Worm (Caenorhabditis elegans) whole organism, young adult: Measurements from ENCODE around the gene F54F2.14.

Experiments used
- B0336.3 ChIP-seq: fragments of 200-800 bp; sonication (Bioruptor generic); IDR thresholded peaks from 2 replicates; pipeline ENCODE4 v1.3.6; 2022; ENCODE audit warnings: missing genetic modification characterization, missing compliant biosample characterization
- C06A6.2 ChIP-seq: fragments of 200-800 bp; sonication (Bioruptor generic); conservative IDR thresholded peaks from 2 replicates; pipeline ENCODE4 v1.3.6; 2022; ENCODE audit warnings: missing genetic modification characterization, missing compliant biosample characterization
- F37B4.10 ChIP-seq: fragments of 200-800 bp; sonication (Bioruptor generic); IDR thresholded peaks from 2 replicates; pipeline ENCODE4 v1.3.6; 2022; ENCODE audit warnings: missing genetic modification characterization, missing compliant biosample characterization
- F55B11.4 ChIP-seq: sonication (generic microtip); optimal IDR thresholded peaks from 2 replicates; lab custom pipeline; 2016; ENCODE audit warnings: missing compliant biosample characterization, missing genetic modification characterization, borderline replicate concordance; ENCODE audit not compliant: insufficient read depth
- F57A8.1 ChIP-seq: fragments of 200-800 bp; sonication (Bioruptor generic); optimal IDR thresholded peaks from 2 replicates; lab custom pipeline; 2018; ENCODE audit warnings: mild to moderate bottlenecking, missing genetic modification characterization, moderate library complexity, missing compliant biosample characterization
- K11D2.4 ChIP-seq: fragments of 200-800 bp; sonication (Bioruptor generic); IDR thresholded peaks from 2 replicates; pipeline ENCODE4 v1.3.6; 2022; ENCODE audit warnings: missing genetic modification reagents, missing genetic modification characterization, missing compliant biosample characterization
- Y79H2A.3 ChIP-seq: fragments of 200-800 bp; sonication (Bioruptor generic); conservative IDR thresholded peaks from 2 replicates; pipeline ENCODE4 v1.3.6; 2022; ENCODE audit warnings: missing genetic modification reagents, missing genetic modification characterization, missing compliant biosample characterization
- ama-1 ChIP-seq, 3 experiments: fragments of 150-350 bp in 1 of 3; sonication (generic microtip) in 2 of 3; optimal IDR thresholded peaks; 2 replicates each; lab custom pipeline; 2014 to 2018; ENCODE audit warnings: missing biosample characterization in 2 of 3, missing genetic modification characterization in 2 of 3, missing genetic modification reagents in 2 of 3
- aptf-2 ChIP-seq: fragments of 200-800 bp; sonication (Bioruptor generic); conservative IDR thresholded peaks from 2 replicates; pipeline ENCODE4 v1.3.6; 2022; ENCODE audit warnings: missing genetic modification reagents, missing genetic modification characterization, missing compliant biosample characterization
- attf-5 ChIP-seq: fragments of 200-800 bp; sonication (Bioruptor generic); optimal IDR thresholded peaks from 2 replicates; lab custom pipeline; 2018; ENCODE audit warnings: mild to moderate bottlenecking, missing genetic modification characterization, missing compliant biosample characterization
- bed-1 ChIP-seq: fragments of 200-800 bp; sonication (Bioruptor generic); IDR thresholded peaks from 2 replicates; pipeline ENCODE4 v1.3.6; 2022; ENCODE audit warnings: missing genetic modification reagents, missing genetic modification characterization, missing compliant biosample characterization
- bed-2 ChIP-seq: fragments of 200-800 bp; sonication (Bioruptor generic); IDR thresholded peaks from 2 replicates; pipeline ENCODE4 v1.3.6; 2022; ENCODE audit warnings: missing genetic modification reagents, missing genetic modification characterization, missing compliant biosample characterization
- cebp-1 ChIP-seq, 2 experiments: fragments of 200-800 bp in 1 of 2; sonication (Bioruptor generic) in 1 of 2; sonication (generic microtip) in 1 of 2; IDR thresholded peaks in 1 of 2; optimal IDR thresholded peaks in 1 of 2; 2 replicates each; pipeline versions ENCODE4 v1.3.6 to Lab custom; 2017 to 2022; ENCODE audit warnings: missing compliant biosample characterization in 2 of 2, missing genetic modification characterization in 2 of 2, mild to moderate bottlenecking in 1 of 2, missing genetic modification reagents in 1 of 2, moderate library complexity in 1 of 2
- ceh-27 ChIP-seq: fragments of 200-800 bp; sonication (Bioruptor generic); optimal IDR thresholded peaks from 2 replicates; lab custom pipeline; 2018; ENCODE audit warnings: mild to moderate bottlenecking, missing genetic modification characterization, moderate library complexity, missing compliant biosample characterization
- ceh-58 ChIP-seq: fragments of 200-800 bp; sonication (Bioruptor generic); IDR thresholded peaks from 2 replicates; pipeline ENCODE4 v1.3.6; 2022; ENCODE audit warnings: missing genetic modification characterization, missing compliant biosample characterization
- chd-7 ChIP-seq: sonication (generic microtip); optimal IDR thresholded peaks from 2 replicates; lab custom pipeline; 2016; ENCODE audit warnings: mild to moderate bottlenecking, missing genetic modification characterization, moderate library complexity, missing compliant biosample characterization
- die-1 ChIP-seq: sonication (generic microtip); optimal IDR thresholded peaks from 2 replicates; lab custom pipeline; 2016; ENCODE audit warnings: missing genotype, mild to moderate bottlenecking, missing genetic modification characterization, missing compliant biosample characterization
- efl-1 ChIP-seq: fragments of 150-350 bp; optimal IDR thresholded peaks from 2 replicates; lab custom pipeline; 2014; ENCODE audit warnings: missing biosample characterization, missing genetic modification reagents, missing genetic modification characterization
- egrh-3 ChIP-seq: fragments of 200-800 bp; sonication (Bioruptor generic); IDR thresholded peaks from 2 replicates; pipeline ENCODE4 v1.3.6; 2022; ENCODE audit warnings: missing genetic modification reagents, missing genetic modification characterization, missing compliant biosample characterization
- hlh-26 ChIP-seq: fragments of 200-800 bp; sonication (Bioruptor generic); conservative IDR thresholded peaks from 2 replicates; pipeline ENCODE4 v1.3.6; 2022; ENCODE audit warnings: missing genetic modification reagents, missing genetic modification characterization, missing compliant biosample characterization
- hrde-1 ChIP-seq: sonication (generic microtip); optimal IDR thresholded peaks from 2 replicates; lab custom pipeline; 2016; ENCODE audit warnings: missing genetic modification characterization, mild to moderate bottlenecking, missing compliant biosample characterization, moderate library complexity, missing genotype, missing genetic modification reagents, borderline replicate concordance
- let-526 ChIP-seq: fragments of 200-800 bp; sonication (Bioruptor generic); IDR thresholded peaks from 2 replicates; pipeline ENCODE4 v1.3.6; 2022; ENCODE audit warnings: missing genetic modification reagents, missing genetic modification characterization, missing compliant biosample characterization
- let-607 ChIP-seq, 2 experiments: fragments of 200-800 bp in 1 of 2; sonication (Bioruptor generic) in 1 of 2; sonication (generic microtip) in 1 of 2; optimal IDR thresholded peaks; 2 replicates each; lab custom pipeline; 2016 to 2018; ENCODE audit warnings: mild to moderate bottlenecking in 2 of 2, missing compliant biosample characterization in 2 of 2, missing genetic modification characterization in 2 of 2, moderate library complexity in 2 of 2, missing genotype in 1 of 2
- lin-35 ChIP-seq, 3 experiments: fragments of 150-350 bp in 2 of 3; sonication (generic microtip) in 1 of 3; optimal IDR thresholded peaks; 2 replicates each; lab custom pipeline; 2014 to 2018; ENCODE audit warnings: missing biosample characterization in 3 of 3, missing genetic modification characterization in 3 of 3, missing genetic modification reagents in 3 of 3
- lsl-1 ChIP-seq: fragments of 200-800 bp; sonication (Bioruptor generic); optimal IDR thresholded peaks from 2 replicates; lab custom pipeline; 2018; ENCODE audit warnings: mild to moderate bottlenecking, missing genetic modification characterization, moderate library complexity, missing compliant biosample characterization
- madf-8 ChIP-seq: fragments of 200-800 bp; sonication (Bioruptor generic); conservative IDR thresholded peaks from 2 replicates; pipeline ENCODE4 v1.3.6; 2022; ENCODE audit warnings: missing genetic modification reagents, missing genetic modification characterization, missing compliant biosample characterization
- mcd-1 ChIP-seq: fragments of 200-800 bp; sonication (Bioruptor generic); IDR thresholded peaks from 2 replicates; pipeline ENCODE4 v1.3.6; 2022; ENCODE audit warnings: missing genetic modification reagents, missing genetic modification characterization, missing compliant biosample characterization
- nfya-1 ChIP-seq: sonication (generic microtip); optimal IDR thresholded peaks from 2 replicates; lab custom pipeline; 2017; ENCODE audit warnings: antibody characterized with exemption, missing compliant biosample characterization, missing genetic modification characterization, borderline replicate concordance; ENCODE audit not compliant: insufficient read depth
- nfya-2 ChIP-seq: fragments of 200-800 bp; sonication (Bioruptor generic); IDR thresholded peaks from 2 replicates; pipeline ENCODE4 v1.3.6; 2022; ENCODE audit warnings: missing genetic modification reagents, missing genetic modification characterization, missing compliant biosample characterization
- nfyb-1 ChIP-seq: fragments of 200-800 bp; sonication (Bioruptor generic); IDR thresholded peaks from 2 replicates; pipeline ENCODE4 v1.3.6; 2022; ENCODE audit warnings: missing genetic modification reagents, missing genetic modification characterization, missing compliant biosample characterization
- nhr-80 ChIP-seq: sonication (generic microtip); optimal IDR thresholded peaks from 2 replicates; lab custom pipeline; 2016; ENCODE audit warnings: missing genetic modification characterization, missing compliant biosample characterization
- nhr-90 ChIP-seq: sonication (generic microtip); optimal IDR thresholded peaks from 2 replicates; lab custom pipeline; 2016; ENCODE audit warnings: missing genotype, mild to moderate bottlenecking, missing genetic modification characterization, missing compliant biosample characterization
- pha-4 ChIP-seq: fragments of 150-350 bp; sonication (generic microtip); optimal IDR thresholded peaks from 2 replicates; lab custom pipeline; 2014; ENCODE audit warnings: missing biosample characterization, missing genetic modification reagents, missing genetic modification characterization
- rcor-1 ChIP-seq: fragments of 200-800 bp; sonication (Bioruptor generic); IDR thresholded peaks from 2 replicates; pipeline ENCODE4 v1.3.6; 2022; ENCODE audit warnings: missing genetic modification reagents, missing genetic modification characterization, missing compliant biosample characterization
- repo-1 ChIP-seq: sonication (generic microtip); optimal IDR thresholded peaks from 2 replicates; lab custom pipeline; 2017; ENCODE audit warnings: mild to moderate bottlenecking, missing genetic modification characterization, missing compliant biosample characterization
- rpc-1 ChIP-seq, 2 experiments: fragments of 150-350 bp in 1 of 2; sonication (generic microtip) in 1 of 2; optimal IDR thresholded peaks; 2 replicates each; lab custom pipeline; 2014 to 2018; ENCODE audit warnings: missing biosample characterization in 1 of 2, missing genetic modification characterization in 1 of 2, missing genetic modification reagents in 1 of 2, missing genotype in 1 of 2
- sea-2 ChIP-seq: fragments of 200-800 bp; sonication (Bioruptor generic); IDR thresholded peaks from 2 replicates; pipeline ENCODE4 v1.3.6; 2022; ENCODE audit warnings: missing genetic modification characterization, missing compliant biosample characterization
- snpc-3.4 ChIP-seq: sonication (generic microtip); optimal IDR thresholded peaks from 2 replicates; lab custom pipeline; 2017; ENCODE audit warnings: missing genetic modification characterization, mild to moderate bottlenecking, missing compliant biosample characterization, antibody characterized with exemption, moderate library complexity, missing genotype, missing genetic modification reagents
- snpc-4 ChIP-seq, 5 experiments: fragments of 150-350 bp in 1 of 5; sonication (generic microtip) in 4 of 5; optimal IDR thresholded peaks; 2 replicates each; lab custom pipeline; 2014 to 2018; ENCODE audit warnings: missing genetic modification characterization in 5 of 5, missing biosample characterization in 3 of 5, antibody characterized with exemption in 2 of 5, mild to moderate bottlenecking in 2 of 5, missing compliant biosample characterization in 2 of 5, missing genotype in 2 of 5, moderate library complexity in 2 of 5, missing genetic modification reagents in 1 of 5
- somi-1 ChIP-seq: fragments of 200-800 bp; sonication (Bioruptor generic); optimal IDR thresholded peaks from 2 replicates; lab custom pipeline; 2018; ENCODE audit warnings: mild to moderate bottlenecking, missing genetic modification characterization, missing compliant biosample characterization
- unc-130 ChIP-seq: sonication (generic microtip); optimal IDR thresholded peaks from 2 replicates; lab custom pipeline; 2016; ENCODE audit warnings: missing genetic modification reagents, missing genetic modification characterization, missing compliant biosample characterization
- unc-62 ChIP-seq: fragments of 150-350 bp; optimal IDR thresholded peaks from 2 replicates; lab custom pipeline; 2014; ENCODE audit warnings: missing biosample characterization, missing genetic modification reagents, missing genetic modification characterization
- ztf-26 ChIP-seq: sonication (generic microtip); optimal IDR thresholded peaks from 2 replicates; lab custom pipeline; 2017; ENCODE audit warnings: missing genetic modification characterization, missing compliant biosample characterization
- ztf-28 ChIP-seq: fragments of 200-800 bp; sonication (Bioruptor generic); IDR thresholded peaks from 2 replicates; pipeline ENCODE4 v1.3.6; 2022; ENCODE audit warnings: missing genetic modification reagents, missing genetic modification characterization, missing compliant biosample characterization

Gene F54F2.14

ce11 chrIII:8782744-8783143, 8.6 kb upstream of the F54F2.14 start (continued):
- TF ChIP-seq rcor-1 (GFP tag; lab: Robert Waterston, UW), result no peak
- no peak for TF ChIP-seq lin-35 (GFP tag; optimal IDR thresholded peaks at IDR 0.05; lab: Kevin White, UChicago)
- TF ChIP-seq F57A8.1, result no peak
- TF ChIP-seq nfyb-1 (GFP tag; lab: Robert Waterston, UW), result peak; percentile 23; the same call in 1 of the 2 replicates
- TF ChIP-seq rpc-1 (optimal IDR thresholded peaks at IDR 0.05; lab: Kevin White, UChicago), result no peak
- no peak for TF ChIP-seq rpc-1 (tag; optimal IDR thresholded peaks at IDR 0.05; lab: Kevin White, UChicago)
- no peak for TF ChIP-seq Y79H2A.3 (GFP tag; lab: Robert Waterston, UW)
- no peak for TF ChIP-seq ceh-27 (GFP tag; lab: Kevin White, UChicago)
- TF ChIP-seq snpc-3.4, result no peak
- TF ChIP-seq ceh-58 (GFP tag; lab: Robert Waterston, UW), result no peak
- no peak for TF ChIP-seq nhr-90 (tag; lab: Kevin White, UChicago)
- TF ChIP-seq let-607 (tag; optimal IDR thresholded peaks at IDR 0.05; lab: Kevin White, UChicago), result peak in 1 of 2 experiments; percentile 37
- TF ChIP-seq somi-1 (GFP tag; lab: Kevin White, UChicago), result peak; percentile 65
- no peak for TF ChIP-seq bed-1 (GFP tag; lab: Robert Waterston, UW)
- TF ChIP-seq ztf-26 (tag; lab: Kevin White, UChicago), result peak; percentile 75
- TF ChIP-seq unc-62 (GFP tag; lab: Kevin White, UChicago), result peak; percentile 44
- peak; percentile 44 for TF ChIP-seq die-1
- no peak for TF ChIP-seq unc-130 (GFP tag; lab: Kevin White, UChicago)
- no peak for TF ChIP-seq ztf-28 (GFP tag; lab: Robert Waterston, UW)
- TF ChIP-seq B0336.3 (GFP tag; lab: Robert Waterston, UW), result no peak

DNA sequence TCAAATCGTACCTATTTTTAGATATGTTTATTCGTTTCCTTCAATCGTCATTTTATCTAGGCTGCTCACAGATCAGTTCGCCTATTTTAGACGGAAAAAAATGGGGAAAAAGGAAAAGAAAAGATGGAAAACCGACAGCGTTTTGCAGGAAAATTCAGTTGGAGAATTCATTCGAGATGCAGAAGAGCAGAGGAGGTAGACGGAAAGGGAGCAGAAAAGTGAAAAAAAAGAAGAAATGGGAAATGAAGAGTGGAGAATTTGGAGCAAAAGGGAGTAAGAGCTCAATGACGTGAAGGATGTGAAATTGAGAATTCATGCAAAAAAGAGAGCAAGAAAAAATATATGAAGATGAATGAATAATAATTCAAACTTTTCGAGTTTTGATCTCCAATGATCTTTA, 6.8 kb upstream of the F54F2.14 start:
- TF ChIP-seq ama-1 (optimal IDR thresholded peaks at IDR 0.05; lab: Kevin White, UChicago) (no peak), ama-1 (GFP tag; optimal IDR thresholded peaks at IDR 0.05; lab: Kevin White, UChicago) (no peak), snpc-3.4 (no peak), lsl-1 (GFP tag; lab: Kevin White, UChicago) (no peak), efl-1 (no peak), snpc-4 (GFP tag; optimal IDR thresholded peaks at IDR 0.05; lab: Kevin White, UChicago) (no peak), snpc-4 (tag; optimal IDR thresholded peaks at IDR 0.05; lab: Kevin White, UChicago) (no peak), nfya-1 (tag; lab: Kevin White, UChicago) (no peak), unc-130 (GFP tag; lab: Kevin White, UChicago) (no peak), madf-8 (no peak), repo-1 (tag; lab: Kevin White, UChicago) (no peak), hrde-1 (no peak), ztf-26 (tag; lab: Kevin White, UChicago) (no peak), sea-2 (GFP tag; lab: Robert Waterston, UW) (no peak), hlh-26 (GFP tag; lab: Robert Waterston, UW) (no peak), egrh-3 (no peak), let-526 (GFP tag; lab: Robert Waterston, UW) (no peak), nfya-2 (GFP tag; lab: Robert Waterston, UW) (no peak), F55B11.4 (tag; lab: Kevin White, UChicago) (no peak)

ce11 chrIII:8785426-8785825, 5.9 kb upstream of the F54F2.14 start:
- TF ChIP-seq cebp-1 (GFP tag; IDR thresholded peaks at IDR 0.05; lab: Robert Waterston, UW) (no peak; the same call in 1 of the 2 replicates), cebp-1 (tag; optimal IDR thresholded peaks at IDR 0.05; lab: Kevin White, UChicago) (peak; percentile 75), F37B4.10 (no peak), let-526 (GFP tag; lab: Robert Waterston, UW) (0 out of 2 replicates have a peak, but pooled peaks have one; percentile 31), aptf-2 (GFP tag; lab: Robert Waterston, UW) (no peak), pha-4 (tag; lab: Kevin White, UChicago) (peak; percentile 72), C06A6.2 (0 out of 2 replicates have a peak, but pooled peaks have one; percentile 19), attf-5 (GFP tag; lab: Kevin White, UChicago) (peak; percentile 61), nhr-80 (tag; lab: Kevin White, UChicago) (peak; percentile 69), mcd-1 (GFP tag; lab: Robert Waterston, UW) (peak; percentile 39; the same call in 1 of the 2 replicates), bed-2 (no peak), nfyb-1 (GFP tag; lab: Robert Waterston, UW) (peak; percentile 53; the same call in 1 of the 2 replicates), K11D2.4 (GFP tag; lab: Robert Waterston, UW) (0 out of 2 replicates have a peak, but pooled peaks have one; percentile 59), chd-7 (tag; lab: Kevin White, UChicago) (peak; percentile 12), let-607 (tag; optimal IDR thresholded peaks at IDR 0.05; lab: Kevin White, UChicago) (peak in 1 of 2 experiments; percentile 23)
